Fruit fly (Drosophila melanogaster): Measurements from ENCODE around the gene Dis3l2.
A peak's percentile ranks its signal among the peaks of the same experiment; 100 is the strongest.

Dis3l2 gene

DNA sequence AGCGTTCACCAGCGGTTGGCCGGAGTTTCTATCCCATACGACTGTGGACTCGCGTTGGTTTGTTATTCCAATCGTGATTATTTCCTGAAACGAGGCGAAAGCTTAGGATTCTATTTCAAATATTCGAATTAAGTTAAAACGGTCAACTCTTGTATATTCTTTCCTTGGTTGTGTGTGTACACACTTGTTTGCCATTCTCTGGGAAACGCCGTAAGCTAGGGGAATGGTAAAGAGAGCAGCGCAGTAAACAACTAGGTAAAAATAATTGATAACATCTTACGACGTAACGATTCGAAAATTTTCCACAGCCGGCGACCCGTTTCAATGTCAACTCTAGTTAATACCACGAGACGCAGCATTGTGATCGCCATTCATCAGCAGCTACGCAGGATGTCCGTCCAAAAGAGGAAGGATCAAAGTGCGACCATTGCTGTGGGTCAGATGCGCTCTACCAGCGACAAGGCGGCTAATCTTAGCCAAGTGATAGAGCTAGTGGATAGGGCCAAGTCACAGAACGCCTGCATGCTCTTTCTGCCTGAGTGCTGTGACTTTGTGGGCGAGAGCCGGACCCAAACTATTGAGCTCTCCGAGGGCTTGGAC is 8.9 kb upstream of the Dis3l2 start, which contains the start of gene NitFhit:
Gene NitFhit, plus strand, starts transcription at position 195 of the 600 bp plus-strand sequence.
- TF ChIP-seq CG17801 (GFP tag; optimal IDR thresholded peaks at IDR 0.05; ENCODE audit: partially characterized antibody) = no peak

DNA sequence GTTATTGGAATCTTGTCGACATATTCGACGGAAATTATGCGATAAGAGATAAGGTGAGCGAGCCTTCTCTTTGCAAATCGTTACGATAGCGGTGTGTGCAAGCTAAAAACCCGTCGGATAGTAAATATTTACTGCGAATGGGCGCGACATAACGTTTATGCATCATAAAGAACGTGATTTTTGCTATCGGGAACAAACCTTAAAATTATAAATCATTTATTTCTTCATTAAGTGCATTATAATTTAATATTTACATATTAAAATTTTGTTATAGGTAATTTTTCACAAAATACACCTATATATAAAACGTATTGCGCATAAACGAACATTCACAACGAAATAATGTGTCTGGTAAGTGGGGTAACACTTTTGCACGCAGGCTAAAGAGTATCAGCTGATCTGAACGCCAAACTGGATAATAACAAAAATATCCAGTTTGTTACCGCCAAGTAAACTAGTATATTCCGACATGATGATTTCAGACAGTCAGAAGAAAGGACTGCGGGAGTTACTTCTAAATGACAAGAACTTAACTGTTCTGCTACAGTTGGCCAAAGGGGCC is 6.7 kb upstream of the Dis3l2 start, which contains the start of the genes Gk1 and CG13876:
Gene Gk1, minus strand, starts transcription at position 122 of the 562 bp plus-strand sequence.
Gene CG13876, plus strand, starts transcription at position 412 of the 562 bp plus-strand sequence.
- peak; percentile 99 for TF ChIP-seq CG17801 (GFP tag; optimal IDR thresholded peaks at IDR 0.05; ENCODE audit: partially characterized antibody)

DNA sequence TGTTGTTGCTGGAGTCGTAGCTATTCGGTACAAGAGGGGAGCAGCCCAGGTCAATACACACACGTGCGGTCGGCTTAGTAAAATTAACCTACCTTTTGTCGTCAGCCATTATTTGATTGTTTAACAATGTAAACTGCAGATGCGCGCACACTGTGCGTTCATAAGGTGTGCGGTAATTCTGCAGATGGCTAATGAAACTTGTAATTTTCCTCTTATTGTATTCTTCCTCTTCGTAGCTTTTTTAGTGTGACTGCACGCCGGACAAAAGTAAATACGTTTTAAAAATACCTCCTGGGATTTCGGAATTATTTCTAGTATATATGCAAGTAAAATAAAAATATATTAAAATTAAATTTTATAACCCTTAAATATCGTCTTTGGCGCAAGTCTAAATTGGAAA is 1.3 kb upstream of the Dis3l2 start, which contains the start of gene Prp4k:
Gene Prp4k, minus strand, starts transcription at position 258 of the 400 bp plus-strand sequence.
- TF ChIP-seq CG17801 (GFP tag; optimal IDR thresholded peaks at IDR 0.05; ENCODE audit: partially characterized antibody) = peak; percentile 40

DNA sequence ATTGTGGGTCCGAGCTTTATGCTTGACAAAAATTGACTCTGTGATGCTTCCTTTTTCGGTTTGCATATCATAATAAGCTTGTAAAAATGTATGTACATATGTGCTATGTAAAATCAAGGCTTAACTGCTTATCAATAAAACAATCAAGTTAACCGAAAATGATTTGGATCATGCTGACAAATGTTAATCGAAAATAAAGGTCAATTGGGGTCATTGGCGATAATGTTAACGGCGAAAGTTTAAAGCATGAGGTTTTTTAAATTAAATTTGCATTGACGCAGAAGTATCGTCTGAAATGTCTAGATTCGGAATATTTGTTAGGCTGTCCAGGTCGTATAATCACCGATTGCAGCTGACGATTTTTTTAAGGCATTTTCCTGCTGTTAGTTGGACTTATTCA is 3.8 kb downstream of the Dis3l2 start, which contains the start of gene Kaz1-ORFB:
Gene Kaz1-ORFB, plus strand, starts transcription at position 301 of the 400 bp plus-strand sequence.
- no peak for TF ChIP-seq CG17801 (GFP tag; optimal IDR thresholded peaks at IDR 0.05; ENCODE audit: partially characterized antibody)

DNA sequence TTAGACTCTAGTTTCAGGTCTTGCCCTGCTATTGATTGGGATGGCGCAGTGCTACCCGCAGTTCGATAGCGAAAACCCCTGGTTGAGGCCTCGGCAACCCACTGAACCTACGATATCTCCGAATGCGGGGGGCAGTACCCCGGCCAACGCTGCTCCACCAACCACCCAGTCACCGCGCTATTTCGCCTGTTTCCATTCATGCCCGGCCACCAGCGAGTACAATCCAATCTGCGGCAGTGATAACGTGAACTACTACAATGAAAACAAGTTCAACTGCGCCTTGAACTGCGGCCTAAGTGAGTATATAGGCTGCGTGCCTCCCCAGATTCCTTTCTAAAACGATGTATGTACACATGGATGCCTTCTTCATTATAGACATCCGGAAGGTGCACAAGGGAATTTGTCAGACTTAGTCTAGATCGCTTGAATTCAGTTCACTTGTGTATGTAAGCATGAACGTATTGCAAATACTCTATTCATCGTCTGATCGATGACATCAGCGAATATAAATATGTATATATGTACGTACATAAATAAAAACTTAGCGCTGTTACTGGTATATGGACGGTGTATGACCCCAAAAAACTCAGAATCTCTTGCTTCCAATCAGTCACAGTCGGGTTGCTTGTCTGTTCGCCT is 5.1 kb downstream of the Dis3l2 start, which contains the start of gene CG13877:
Gene CG13877, plus strand, starts transcription at position 589 of the 639 bp plus-strand sequence.
- TF ChIP-seq CG17801 (GFP tag; optimal IDR thresholded peaks at IDR 0.05; ENCODE audit: partially characterized antibody) = no peak

DNA sequence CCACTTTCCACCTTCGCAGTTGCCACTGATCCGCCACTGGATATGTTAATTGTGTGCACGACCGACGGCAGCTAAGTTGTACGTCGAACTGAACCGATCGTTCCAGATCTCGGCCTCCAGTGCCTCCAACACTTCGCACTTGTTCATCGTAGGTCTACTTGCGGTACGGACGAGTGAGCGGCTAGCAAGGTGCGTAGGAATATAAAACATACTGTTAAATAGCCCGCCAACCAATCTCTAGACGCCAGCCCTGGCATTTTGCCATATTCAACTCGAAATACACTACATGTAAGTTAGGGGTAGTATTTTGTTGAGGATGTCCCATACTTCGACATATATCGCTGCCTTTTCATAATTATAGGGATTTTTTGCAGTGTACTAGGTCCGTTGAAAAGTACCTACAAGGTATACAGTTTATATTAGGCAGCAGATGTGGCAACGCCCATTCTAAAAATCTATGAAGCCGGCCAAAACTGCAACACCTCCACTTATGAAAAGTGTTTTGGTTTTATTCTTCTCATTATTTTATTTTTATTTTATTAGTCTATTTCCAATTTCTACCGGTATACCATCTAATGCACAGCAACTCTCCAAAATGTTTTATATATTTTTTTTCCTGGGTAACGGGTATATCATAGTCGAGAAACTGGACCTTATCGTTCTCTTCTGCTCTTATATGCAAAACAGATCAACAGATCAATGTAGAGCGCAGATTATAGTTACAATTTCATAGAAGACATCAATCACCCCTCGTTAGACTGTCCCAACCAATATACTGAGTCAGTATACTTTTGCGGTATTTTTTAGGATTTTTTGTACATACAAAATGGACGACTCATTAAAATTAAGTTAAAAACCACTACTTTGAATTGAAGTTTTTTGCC is 10.8 kb downstream of the Dis3l2 start, which contains the start of the genes pyx and CG33229:
Gene pyx, minus strand, starts transcription at position 51 of the 884 bp plus-strand sequence.
Gene CG33229, plus strand, starts transcription at position 834 of the 884 bp plus-strand sequence.
- peak; percentile 29 for TF ChIP-seq CG17801 (GFP tag; optimal IDR thresholded peaks at IDR 0.05; ENCODE audit: partially characterized antibody)

DNA sequence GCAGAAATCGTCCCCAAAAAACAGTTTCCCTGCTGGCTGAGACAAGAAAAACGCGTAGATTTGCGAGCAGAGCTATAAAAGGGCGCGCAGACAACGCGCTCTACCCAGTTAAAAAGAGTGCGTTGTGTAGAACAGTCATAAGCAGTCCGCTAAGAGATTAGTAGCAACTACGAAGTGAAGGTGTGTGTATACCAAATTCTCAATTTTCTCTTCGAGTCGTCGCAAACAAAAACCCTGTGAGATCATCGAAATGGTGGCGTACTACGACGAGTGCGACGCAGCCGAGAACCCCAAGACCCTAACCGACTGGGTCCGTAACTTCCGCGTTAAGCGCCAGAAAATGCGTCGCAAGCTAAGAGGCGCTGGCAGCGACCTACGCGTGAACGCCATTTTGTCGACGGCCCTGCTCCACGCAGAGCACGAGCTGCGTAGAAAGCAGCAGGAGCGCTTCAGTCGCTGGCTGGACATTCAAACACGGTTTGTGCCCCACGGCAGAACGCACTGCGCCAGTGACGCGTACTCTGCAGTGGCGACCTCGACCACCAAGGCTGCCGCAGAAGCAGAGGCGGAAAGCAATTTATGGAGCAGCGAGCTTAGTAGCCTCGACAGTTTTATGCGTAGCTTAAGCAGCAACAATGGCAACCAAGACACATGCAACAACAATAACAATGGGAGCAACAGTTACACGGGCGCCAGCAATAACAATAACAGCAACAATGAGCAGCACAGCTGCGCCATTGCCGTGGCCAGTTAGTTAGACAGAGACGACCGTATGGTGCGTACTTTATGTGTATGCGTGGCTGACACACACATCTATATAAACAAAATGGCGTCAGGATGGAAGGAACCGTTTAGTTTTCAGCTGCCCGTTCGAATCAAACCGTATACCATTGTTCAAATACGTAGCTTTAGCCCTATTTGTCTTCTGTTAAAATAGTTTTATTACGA is 11.8 kb downstream of the Dis3l2 start:
- no peak for TF ChIP-seq CG17801 (GFP tag; optimal IDR thresholded peaks at IDR 0.05; ENCODE audit: partially characterized antibody)

DNA sequence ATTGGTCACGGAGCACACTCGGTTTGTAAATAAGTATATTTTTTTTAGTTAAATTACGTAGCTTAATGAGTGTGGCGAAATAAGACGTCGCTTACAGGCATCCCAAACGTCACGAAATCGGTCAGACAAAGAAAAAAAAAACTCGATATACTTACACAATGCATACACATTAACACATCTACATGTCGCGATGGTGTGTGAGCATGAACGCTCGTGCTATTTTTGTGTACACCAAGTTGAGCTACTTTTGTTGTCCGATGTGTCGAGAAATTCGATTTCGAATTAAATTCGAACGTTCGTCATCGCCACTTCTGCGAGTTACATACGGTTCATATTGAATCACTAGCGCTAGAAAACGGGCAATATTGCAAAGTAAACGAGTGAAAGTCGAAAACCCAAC is 12.6 kb downstream of the Dis3l2 start:
- no peak for TF ChIP-seq CG17801 (GFP tag; optimal IDR thresholded peaks at IDR 0.05; ENCODE audit: partially characterized antibody)

DNA sequence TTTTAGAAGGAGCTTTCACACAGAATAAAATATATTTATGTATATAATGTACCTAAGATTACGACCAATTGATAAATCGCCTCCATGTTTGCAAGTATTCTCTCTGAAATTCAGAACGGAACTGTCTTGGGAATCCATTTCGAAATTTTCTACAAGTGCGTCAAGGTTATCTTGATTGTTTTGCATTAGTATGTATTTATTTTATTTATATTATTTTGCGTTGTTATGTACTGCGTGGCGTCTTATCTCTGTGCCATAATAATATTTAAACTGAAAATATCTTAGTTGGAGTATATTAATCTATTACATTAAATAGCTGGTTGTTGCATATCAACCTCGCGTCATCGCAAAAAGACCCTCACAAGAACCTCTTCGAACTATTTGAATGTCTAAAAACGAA is 19.0 kb downstream of the Dis3l2 start, which contains the start of gene CG42846:
Gene CG42846, minus strand, starts transcription at position 101 of the 400 bp plus-strand sequence.
- TF ChIP-seq CG17801 (GFP tag; optimal IDR thresholded peaks at IDR 0.05; ENCODE audit: partially characterized antibody) = no peak

DNA sequence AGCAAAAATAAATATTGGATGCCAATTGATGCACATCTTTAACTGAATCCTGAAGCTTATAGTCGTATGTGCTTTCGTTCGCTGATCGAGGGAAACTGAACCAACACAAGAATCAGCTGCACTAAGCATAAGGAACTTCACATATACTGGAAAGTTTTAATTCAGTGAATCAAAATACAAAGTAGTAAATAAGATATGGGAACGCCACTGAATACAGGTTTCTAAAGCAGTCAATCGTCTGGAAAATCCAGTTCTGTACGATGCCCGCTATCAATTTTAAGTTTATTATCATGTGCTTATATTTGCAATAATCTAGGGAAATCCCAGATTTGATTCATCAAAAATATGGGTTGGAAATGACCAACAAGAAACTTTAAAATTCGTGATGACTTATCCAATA is 19.8 kb downstream of the Dis3l2 start, which contains the start of gene CG34454:
Gene CG34454, minus strand, starts transcription at position 84 of the 400 bp plus-strand sequence.
- TF ChIP-seq CG17801 (GFP tag; optimal IDR thresholded peaks at IDR 0.05; ENCODE audit: partially characterized antibody) = no peak

DNA sequence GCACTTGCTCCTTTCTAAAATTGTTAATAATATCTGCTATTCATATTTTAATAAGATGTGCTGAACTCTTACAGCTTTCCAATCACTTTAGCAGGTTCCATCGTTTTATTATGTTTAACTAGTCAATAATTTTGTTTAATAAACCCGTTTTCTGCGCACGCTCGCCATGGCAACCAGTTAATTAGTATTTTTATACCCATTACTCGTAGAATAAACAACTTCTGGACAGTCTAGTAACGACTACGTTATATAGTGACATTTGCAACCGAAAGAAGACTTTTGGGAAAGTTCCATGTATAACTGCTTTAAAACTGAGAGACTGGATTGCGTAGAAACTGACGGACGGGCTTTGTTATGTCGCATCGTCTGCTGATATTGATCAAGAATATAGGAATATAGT is 20.7 kb downstream of the Dis3l2 start, which contains the start of gene CG34453:
Gene CG34453, minus strand, starts transcription at position 101 of the 400 bp plus-strand sequence.
- TF ChIP-seq CG17801 (GFP tag; optimal IDR thresholded peaks at IDR 0.05; ENCODE audit: partially characterized antibody) = no peak

DNA sequence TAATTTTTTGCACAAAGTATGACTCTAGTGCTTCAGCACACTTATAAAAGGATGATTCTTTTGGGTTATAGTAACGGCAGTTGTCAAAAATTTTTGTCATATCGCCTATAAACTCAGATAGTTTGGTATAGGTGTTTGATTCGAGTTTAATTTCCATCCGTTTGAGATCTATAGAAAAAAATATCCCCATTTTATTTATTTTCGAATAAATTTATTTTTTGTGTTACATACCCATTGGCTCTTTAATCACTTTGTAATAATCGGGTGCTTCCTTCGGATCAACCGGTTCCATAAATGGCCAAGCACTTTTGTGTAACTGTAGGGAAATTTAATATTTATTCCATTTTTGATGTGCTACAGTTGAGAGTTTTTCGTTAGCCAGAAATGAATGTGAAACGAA is 21.8 kb downstream of the Dis3l2 start:
- TF ChIP-seq CG17801 (GFP tag; optimal IDR thresholded peaks at IDR 0.05; ENCODE audit: partially characterized antibody) = no peak

DNA sequence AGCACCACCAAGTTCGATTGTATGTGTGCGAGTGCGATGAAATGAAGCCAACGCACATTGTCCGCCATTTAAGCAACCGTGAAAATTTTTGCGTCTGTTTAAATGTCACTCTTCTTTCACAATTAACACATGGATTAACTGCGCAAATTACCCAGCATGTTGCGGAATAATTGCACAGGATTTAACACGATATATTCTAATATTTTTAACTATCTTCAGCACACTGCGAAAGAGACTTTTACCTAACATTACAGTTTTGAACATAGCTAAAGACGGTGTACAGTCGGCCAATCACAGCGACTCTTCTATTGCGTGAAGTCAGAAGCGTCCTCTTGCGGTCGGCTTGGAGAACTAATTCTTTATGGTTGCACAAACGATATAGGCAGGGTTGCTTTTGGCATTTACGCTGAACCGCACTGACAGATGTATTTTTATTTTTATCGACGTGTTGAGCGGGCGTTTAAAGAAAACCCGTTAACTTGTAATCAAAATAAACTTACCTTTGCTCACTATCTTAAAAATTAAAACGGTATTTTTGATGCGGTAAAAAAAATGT is 34.2 kb downstream of the Dis3l2 start:
- peak; percentile 37 for TF ChIP-seq CG17801 (GFP tag; optimal IDR thresholded peaks at IDR 0.05; ENCODE audit: partially characterized antibody)
